Worm (Caenorhabditis elegans): ENCODE results near the gene fbxb-51.
A peak's percentile ranks its signal among the peaks of the same experiment; 100 is the strongest.

DNA sequence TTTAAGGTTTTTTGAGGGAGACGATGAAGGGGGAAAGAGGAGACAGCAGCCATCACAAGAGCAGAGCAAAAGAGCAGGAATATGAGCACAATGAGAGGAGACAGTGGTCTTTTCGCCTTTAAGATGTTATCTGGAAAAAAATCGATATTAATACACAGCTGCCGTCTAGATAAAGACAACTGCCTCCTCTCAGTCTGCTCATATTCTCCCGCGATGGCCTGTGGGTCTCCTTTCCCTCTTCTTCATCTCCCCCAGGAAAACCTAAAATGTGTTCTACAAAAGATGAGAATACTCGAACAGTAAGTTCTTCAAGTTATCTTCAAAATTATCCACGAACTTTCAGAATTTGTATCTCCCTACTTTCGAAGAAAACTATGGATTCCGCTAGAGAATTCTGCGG lies at the start of gene fbxb-51, which contains the start of gene fbxb-52:
- TF ChIP-seq F44E2.7 (GFP tag; IDR thresholded peaks at IDR 0.05), result no peak
- no peak for TF ChIP-seq hif-1 (tag; optimal IDR thresholded peaks at IDR 0.05)
- no peak for TF ChIP-seq ama-1 (optimal IDR thresholded peaks at IDR 0.05)
- no peak for TF ChIP-seq aly-2 (tag; optimal IDR thresholded peaks at IDR 0.05)
- TF ChIP-seq zip-11 (GFP tag; IDR thresholded peaks at IDR 0.05), result no peak
- no peak for TF ChIP-seq lsy-2 (tag; optimal IDR thresholded peaks at IDR 0.05)
- no peak for TF ChIP-seq nhr-76 (tag; optimal IDR thresholded peaks at IDR 0.05)
- no peak for TF ChIP-seq egl-27 (tag; optimal IDR thresholded peaks at IDR 0.05)
- no peak for TF ChIP-seq ces-1 (GFP tag; optimal IDR thresholded peaks at IDR 0.05)
- no peak for TF ChIP-seq nhr-111 (GFP tag; optimal IDR thresholded peaks at IDR 0.05)
- no peak for TF ChIP-seq lin-29 (GFP tag; IDR thresholded peaks at IDR 0.05)
- TF ChIP-seq hlh-30 (tag; optimal IDR thresholded peaks at IDR 0.05; ENCODE audit: insufficient read depth), result no peak
- peak; percentile 19 for TF ChIP-seq aha-1 (tag)
- TF ChIP-seq nhr-102 (tag; optimal IDR thresholded peaks at IDR 0.05), result no peak

Measured in whole organism, L4 larva.